Fruit fly (Drosophila melanogaster) S2 (cell line): ENCODE measurements around the gene moi.

Experiments
- CG8478 ChIP-seq: fragments of >200 bp; optimal IDR thresholded peaks from 2 replicates; lab custom pipeline; 2018
- CTCF ChIP-seq, 2 experiments: fragments of >200 bp; optimal IDR thresholded peaks; 2 replicates each; lab custom pipeline; 2018

- TF ChIP-seq CG8478 (lab: Kevin White, UChicago) (no peak), CTCF (optimal IDR thresholded peaks at IDR 0.05; lab: Kevin White, UChicago) (no peak)
These were observed 6.1 kb upstream of the moi start for dm6 chr3R:18249268-18249667.
